Worm (Caenorhabditis elegans): ENCODE measurements around the gene let-2.
A peak's percentile ranks its signal among the peaks of the same experiment; 100 is the strongest.

The let-2 gene

DNA sequence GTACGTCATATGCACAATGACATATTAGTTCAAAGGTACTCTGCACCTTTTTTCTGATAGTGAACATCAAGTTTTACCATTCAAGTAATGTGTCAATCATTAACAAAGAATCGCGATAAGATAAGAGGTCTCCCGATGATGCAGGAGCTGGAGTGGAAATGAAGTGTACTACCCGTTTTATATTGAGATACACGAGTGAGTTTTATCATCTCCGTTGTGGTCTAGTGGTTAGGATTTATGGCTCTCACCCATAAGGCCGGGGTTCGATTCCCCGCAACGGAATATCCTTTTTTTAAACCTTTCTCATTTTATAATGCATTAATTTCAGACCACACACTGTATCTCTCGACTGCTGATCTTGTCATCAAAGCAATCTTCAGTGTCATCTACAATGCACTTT is 11.2 kb downstream of the let-2 start (continued):
- TF ChIP-seq vab-15 (tag; optimal IDR thresholded peaks at IDR 0.05) (no peak), lin-14 (GFP tag; optimal IDR thresholded peaks at IDR 0.05) (peak; percentile 62), lir-3 (tag; optimal IDR thresholded peaks at IDR 0.05; ENCODE audit: poor library complexity) (peak; percentile 69), swsn-7 (tag; optimal IDR thresholded peaks at IDR 0.05) (peak; percentile 28), ceh-63 (GFP tag; optimal IDR thresholded peaks at IDR 0.05) (no peak), mdl-1 (tag; optimal IDR thresholded peaks at IDR 0.05) (peak in 1 of 2 experiments; percentile 63), xbp-1 (tag; optimal IDR thresholded peaks at IDR 0.05) (peak; percentile 25), nhr-71 (tag; optimal IDR thresholded peaks at IDR 0.05) (peak; percentile 75), skn-1 (tag; optimal IDR thresholded peaks at IDR 0.05) (peak; percentile 26), lin-35 (GFP tag; optimal IDR thresholded peaks at IDR 0.05) (peak in 1 of 2 experiments; percentile 64), lsy-2 (tag; optimal IDR thresholded peaks at IDR 0.05) (peak in 1 of 2 experiments; percentile 49), nhr-47 (tag; optimal IDR thresholded peaks at IDR 0.05) (peak; percentile 62), fkh-10 (GFP tag; optimal IDR thresholded peaks at IDR 0.05) (peak; percentile 22), sup-37 (GFP tag; optimal IDR thresholded peaks at IDR 0.05) (peak; percentile 31), pax-3 (tag; optimal IDR thresholded peaks at IDR 0.05) (peak; percentile 6)

DNA sequence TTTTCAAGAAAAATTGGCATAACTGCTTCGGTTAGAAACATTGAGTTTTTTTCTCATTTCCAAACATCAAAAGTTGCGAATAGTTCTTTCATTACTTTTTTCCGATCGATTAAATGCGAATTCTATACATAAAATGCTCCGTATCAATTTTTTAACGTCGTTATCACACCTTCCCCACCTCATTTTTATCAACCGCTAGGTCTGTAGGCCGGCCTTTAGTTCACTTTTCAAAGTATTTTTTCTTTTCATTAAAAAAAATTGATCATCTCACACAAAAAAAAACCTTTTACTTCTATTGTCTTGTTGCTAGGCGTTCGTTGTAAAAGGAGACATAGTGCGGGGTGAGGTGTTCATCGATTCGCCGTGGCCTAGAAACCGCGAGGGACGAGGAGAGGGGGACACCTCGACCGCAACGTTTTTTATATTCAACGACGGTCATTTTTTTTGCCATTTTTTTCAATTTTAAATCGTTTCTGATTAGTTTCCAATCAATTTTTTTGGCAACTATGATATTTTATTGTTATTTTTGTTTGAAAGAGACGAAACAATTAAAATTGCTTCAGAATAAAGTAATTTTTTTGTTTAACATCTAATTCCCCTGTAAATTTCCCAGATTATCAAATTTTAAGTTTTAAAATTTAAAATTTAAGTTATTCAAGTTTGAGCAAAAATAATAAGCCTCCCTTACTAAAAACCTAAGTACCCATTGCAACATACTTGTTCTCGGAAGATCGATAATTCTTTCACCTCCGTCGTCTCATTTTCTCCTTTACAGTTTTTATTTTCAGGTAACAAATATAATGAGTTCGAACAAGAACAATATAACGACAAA is 13.1 kb downstream of the let-2 start, which contains the start of gene sur-7:
sur-7 (plus strand) TSS at position 782 of the 832 bp plus-strand sequence.
- TF ChIP-seq rnt-1 (tag; optimal IDR thresholded peaks at IDR 0.05) (peak; percentile 63), fos-1 (tag; optimal IDR thresholded peaks at IDR 0.05) (no peak), lin-14 (GFP tag; optimal IDR thresholded peaks at IDR 0.05) (peak; percentile 78), efl-1 (optimal IDR thresholded peaks at IDR 0.05) (no peak), efl-1 (GFP tag; optimal IDR thresholded peaks at IDR 0.05 in 1 of 2) (no peak), mef-2 (tag; optimal IDR thresholded peaks at IDR 0.05) (no peak), nhr-76 (tag; optimal IDR thresholded peaks at IDR 0.05) (no peak), C04F5.9 (tag; optimal IDR thresholded peaks at IDR 0.05) (no peak), nhr-28 (tag; optimal IDR thresholded peaks at IDR 0.05) (no peak), fkh-10 (GFP tag; optimal IDR thresholded peaks at IDR 0.05) (peak; percentile 35), Y116A8C.19 (tag; optimal IDR thresholded peaks at IDR 0.05; ENCODE audit: borderline replicate concordance) (no peak), F16B12.6 (tag; optimal IDR thresholded peaks at IDR 0.05) (no peak), ama-1 (optimal IDR thresholded peaks at IDR 0.05) (no peak), lir-3 (tag; optimal IDR thresholded peaks at IDR 0.05; ENCODE audit: poor library complexity) (no peak), fkh-4 (tag; optimal IDR thresholded peaks at IDR 0.05; ENCODE audit: borderline replicate concordance) (no peak), aha-1 (tag; optimal IDR thresholded peaks at IDR 0.05) (no peak), sox-4 (tag; optimal IDR thresholded peaks at IDR 0.05) (no peak), nhr-20 (tag; optimal IDR thresholded peaks at IDR 0.05) (no peak), egl-27 (tag; optimal IDR thresholded peaks at IDR 0.05) (no peak), ceh-90 (tag; optimal IDR thresholded peaks at IDR 0.05) (peak; percentile 54), ztf-4 (tag; optimal IDR thresholded peaks at IDR 0.05) (no peak)

DNA sequence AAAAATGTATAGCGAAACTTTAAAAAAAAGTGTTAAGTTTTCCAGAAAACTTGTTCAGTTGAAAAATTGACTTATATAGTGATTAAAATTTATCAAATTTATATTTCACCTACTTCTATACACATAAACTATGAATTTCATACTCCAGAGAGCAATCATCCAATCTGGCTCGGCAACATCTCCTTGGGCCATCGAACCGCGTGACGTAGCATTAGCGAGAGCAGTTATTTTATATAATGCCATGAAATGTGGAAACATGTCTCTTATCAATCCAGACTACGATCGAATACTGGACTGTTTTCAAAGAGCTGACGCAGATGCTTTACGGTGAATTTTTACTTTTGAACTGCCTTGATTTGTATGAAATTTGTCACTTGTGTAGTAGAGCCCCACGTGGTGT is 19.7 kb downstream of the let-2 start:
- TF ChIP-seq efl-1 (optimal IDR thresholded peaks at IDR 0.05) (no peak), efl-1 (GFP tag; optimal IDR thresholded peaks at IDR 0.05 in 1 of 2) (peak in 1 of 2 experiments; percentile 81), zip-4 (GFP tag; optimal IDR thresholded peaks at IDR 0.05) (no peak)

DNA sequence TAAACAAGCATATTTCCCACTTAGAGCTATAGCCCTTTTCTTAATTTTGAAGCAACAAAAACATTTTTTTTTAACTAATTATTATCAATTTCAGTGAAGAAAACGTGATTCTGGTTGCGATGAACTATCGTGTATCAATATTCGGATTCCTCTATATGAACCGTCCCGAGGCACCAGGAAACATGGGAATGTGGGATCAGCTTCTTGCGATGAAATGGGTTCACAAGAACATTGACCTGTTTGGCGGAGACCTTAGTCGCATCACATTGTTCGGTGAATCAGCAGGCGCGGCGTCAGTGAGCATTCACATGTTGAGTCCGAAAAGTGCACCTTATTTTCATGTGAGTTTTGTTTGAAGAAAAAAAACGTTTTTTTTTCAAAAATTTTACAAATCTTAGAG is 20.2 kb downstream of the let-2 start:
- no peak for TF ChIP-seq ceh-90 (tag; optimal IDR thresholded peaks at IDR 0.05)
- TF ChIP-seq egl-27 (tag; optimal IDR thresholded peaks at IDR 0.05): no peak
- TF ChIP-seq nhr-85 (tag): peak; percentile 18
- TF ChIP-seq aha-1 (tag; optimal IDR thresholded peaks at IDR 0.05): no peak
- no peak for TF ChIP-seq isw-1 (GFP tag; IDR thresholded peaks at IDR 0.05)
- no peak for TF ChIP-seq ets-5 (GFP tag; IDR thresholded peaks at IDR 0.05)
- TF ChIP-seq fkh-10 (GFP tag; optimal IDR thresholded peaks at IDR 0.05): peak; percentile 22
